Fruit fly (Drosophila melanogaster) whole organism: Measurements from ENCODE around the gene CG5555.

Source experiments
- psq ChIP-seq: fragments of >200 bp; optimal IDR thresholded peaks from 2 replicates; lab custom pipeline; 2017
- usp ChIP-seq: fragments of >200 bp; optimal IDR thresholded peaks from 2 replicates; lab custom pipeline; 2017; ENCODE audit warnings: missing biosample characterization, missing genetic modification characterization, mixed read lengths

DNA sequence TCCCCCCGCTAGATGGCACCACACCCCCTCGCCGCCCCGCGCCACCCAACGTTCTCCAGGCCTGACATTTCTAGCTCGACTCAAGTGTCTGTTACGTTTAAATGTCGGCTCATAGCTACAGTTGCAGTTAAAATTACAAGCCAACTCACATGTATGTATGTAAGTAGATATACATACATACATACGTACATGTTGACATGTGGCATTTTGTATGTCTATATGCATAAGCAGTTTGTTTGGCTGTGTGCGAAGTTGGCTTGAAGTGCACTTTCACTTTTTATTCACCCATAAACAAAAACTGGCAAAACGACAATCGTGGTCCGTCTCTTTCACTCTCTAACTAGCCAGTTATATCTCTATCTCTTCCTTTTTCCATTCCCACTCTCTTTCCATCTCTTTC lies 2.5 kb upstream of the CG5555 start:
- TF ChIP-seq usp (no peak), psq (lab: Kevin White, UChicago) (no peak)
